Worm (Caenorhabditis elegans) whole organism, L4 larva: ENCODE data around the gene grl-7.

Source experiments
- F10B5.3 ChIP-seq: sonication (generic microtip); optimal IDR thresholded peaks from 2 replicates; lab custom pipeline; 2016; ENCODE audit warnings: mild to moderate bottlenecking, missing genetic modification characterization, missing compliant biosample characterization
- F26F4.8 ChIP-seq: fragments of 200-800 bp; sonication (Bioruptor generic); conservative IDR thresholded peaks from 2 replicates; pipeline ENCODE4 v1.3.6; 2022; ENCODE audit warnings: missing genetic modification characterization, missing compliant biosample characterization
- F44E2.7 ChIP-seq: fragments of 200-800 bp; sonication (Bioruptor generic); IDR thresholded peaks from 2 replicates; pipeline ENCODE4 v2.1.2; 2022; ENCODE audit warnings: missing genetic modification characterization, missing compliant biosample characterization
- R02D3.7 ChIP-seq: fragments of 150-350 bp; sonication (generic microtip); optimal IDR thresholded peaks from 3 replicates; lab custom pipeline; 2014; ENCODE audit warnings: missing biosample characterization, missing genetic modification characterization
- T20F7.1 ChIP-seq: fragments of 200-800 bp; sonication (Bioruptor generic); optimal IDR thresholded peaks from 2 replicates; lab custom pipeline; 2018; ENCODE audit warnings: mild to moderate bottlenecking, missing genetic modification characterization, missing compliant biosample characterization
- T26A8.4 ChIP-seq: fragments of 200-800 bp; sonication (Bioruptor generic); IDR thresholded peaks from 2 replicates; pipeline ENCODE4 v1.3.6; 2022; ENCODE audit warnings: missing genetic modification characterization, missing compliant biosample characterization
- Y48G9A.11 ChIP-seq: fragments of 200-800 bp; sonication (Bioruptor generic); IDR thresholded peaks from 2 replicates; pipeline ENCODE4 v1.3.6; 2022; ENCODE audit warnings: missing genetic modification reagents, missing genetic modification characterization, missing compliant biosample characterization
- Y75B8A.6 ChIP-seq: fragments of 200-800 bp; sonication (Bioruptor generic); IDR thresholded peaks from 2 replicates; pipeline ENCODE4 v1.3.6; 2022; ENCODE audit warnings: missing genetic modification reagents, missing genetic modification characterization, missing compliant biosample characterization
- aha-1 ChIP-seq: fragments of 150-350 bp; peaks from one replicate; lab custom pipeline; 2014; ENCODE audit warnings: missing biosample characterization, missing genetic modification characterization
- ama-1 ChIP-seq: fragments of 150-350 bp; optimal IDR thresholded peaks from 2 replicates; lab custom pipeline; 2014; ENCODE audit warnings: inconsistent platforms, mixed read lengths
- ceh-44 ChIP-seq: fragments of 200-800 bp; sonication (Bioruptor generic); IDR thresholded peaks from 2 replicates; pipeline ENCODE4 v1.3.6; 2022; ENCODE audit warnings: missing genetic modification reagents, missing genetic modification characterization, missing compliant biosample characterization
- ceh-62 ChIP-seq: sonication (generic microtip); optimal IDR thresholded peaks from 2 replicates; lab custom pipeline; 2017; ENCODE audit warnings: missing biosample characterization, missing genetic modification characterization
- ces-1 ChIP-seq: fragments of 150-350 bp; sonication (generic microtip); optimal IDR thresholded peaks from 4 replicates; lab custom pipeline; 2014; ENCODE audit warnings: missing biosample characterization, missing genetic modification reagents, missing genetic modification characterization
- cey-2 ChIP-seq: sonication (generic microtip); optimal IDR thresholded peaks from 3 replicates; lab custom pipeline; 2017; ENCODE audit warnings: missing genetic modification characterization, mild to moderate bottlenecking, missing compliant biosample characterization, antibody characterized with exemption, borderline replicate concordance; ENCODE audit not compliant: insufficient read depth
- daf-16 ChIP-seq, 3 experiments: sonication (generic microtip); optimal IDR thresholded peaks; 2 replicates each; lab custom pipeline; 2016 to 2017; ENCODE audit warnings: missing genetic modification characterization in 3 of 3, missing genetic modification reagents in 3 of 3, mild to moderate bottlenecking in 2 of 3, missing compliant biosample characterization in 2 of 3, missing biosample characterization in 1 of 3, moderate library complexity in 1 of 3
- daf-8 ChIP-seq: fragments of 200-800 bp; sonication (Bioruptor generic); IDR thresholded peaks from 2 replicates; pipeline ENCODE4 v1.3.6; 2022; ENCODE audit warnings: missing genetic modification characterization, missing compliant biosample characterization
- dmd-8 ChIP-seq: fragments of 200-800 bp; sonication (Bioruptor generic); IDR thresholded peaks from 2 replicates; pipeline ENCODE4 v1.3.6; 2022; ENCODE audit warnings: missing genetic modification characterization, missing compliant biosample characterization
- dpl-1 ChIP-seq: fragments of 150-350 bp; optimal IDR thresholded peaks from 2 replicates; lab custom pipeline; 2014; ENCODE audit warnings: missing biosample characterization, missing genetic modification reagents, missing genetic modification characterization
- egl-27 ChIP-seq: sonication (generic microtip); optimal IDR thresholded peaks from 3 replicates; lab custom pipeline; 2017; ENCODE audit warnings: missing biosample characterization, missing genetic modification reagents, missing genetic modification characterization
- fkh-10 ChIP-seq: fragments of 150-350 bp; optimal IDR thresholded peaks from 2 replicates; lab custom pipeline; 2014; ENCODE audit warnings: missing biosample characterization, missing genetic modification reagents, missing genetic modification characterization
- gei-8 ChIP-seq: fragments of 200-800 bp; sonication (Bioruptor generic); optimal IDR thresholded peaks from 2 replicates; lab custom pipeline; 2018; ENCODE audit warnings: mild to moderate bottlenecking, missing genetic modification characterization, missing compliant biosample characterization
- hlh-11 ChIP-seq: fragments of 200-800 bp; sonication (Bioruptor generic); optimal IDR thresholded peaks from 2 replicates; lab custom pipeline; 2018; ENCODE audit warnings: mild to moderate bottlenecking, missing genetic modification characterization, missing compliant biosample characterization
- lin-13 ChIP-seq: fragments of 150-350 bp; optimal IDR thresholded peaks from 2 replicates; lab custom pipeline; 2014; ENCODE audit warnings: missing biosample characterization, missing genetic modification reagents, missing genetic modification characterization
- lir-3 ChIP-seq: sonication (generic microtip); optimal IDR thresholded peaks from 2 replicates; lab custom pipeline; 2016; ENCODE audit warnings: mild to moderate bottlenecking, missing genetic modification characterization, missing compliant biosample characterization
- madf-9 ChIP-seq: fragments of 200-800 bp; sonication (Bioruptor generic); conservative IDR thresholded peaks from 2 replicates; pipeline ENCODE4 v1.3.6; 2022; ENCODE audit warnings: missing genetic modification reagents, missing genetic modification characterization, missing compliant biosample characterization
- mdt-29 ChIP-seq: fragments of 200-800 bp; sonication (Bioruptor generic); IDR thresholded peaks from 2 replicates; pipeline ENCODE4 v1.3.6; 2022; ENCODE audit warnings: missing genetic modification reagents, missing genetic modification characterization, missing compliant biosample characterization
- mep-1 ChIP-seq: fragments of 150-350 bp; sonication (generic microtip); optimal IDR thresholded peaks from 3 replicates; lab custom pipeline; 2014; ENCODE audit warnings: missing biosample characterization, missing genetic modification characterization
- mxl-2 ChIP-seq: fragments of 200-800 bp; sonication (Bioruptor generic); conservative IDR thresholded peaks from 2 replicates; pipeline ENCODE4 v1.3.6; 2022; ENCODE audit warnings: missing genetic modification reagents, missing genetic modification characterization, missing compliant biosample characterization
- nhr-111 ChIP-seq: fragments of 200-800 bp; sonication (Bioruptor generic); optimal IDR thresholded peaks from 2 replicates; lab custom pipeline; 2018; ENCODE audit warnings: mild to moderate bottlenecking, missing genetic modification characterization, missing compliant biosample characterization
- nhr-237 ChIP-seq: sonication (generic microtip); optimal IDR thresholded peaks from 2 replicates; lab custom pipeline; 2017; ENCODE audit warnings: missing biosample characterization, missing genetic modification characterization
- nhr-25 ChIP-seq: sonication (generic microtip); optimal IDR thresholded peaks from 2 replicates; lab custom pipeline; 2017; ENCODE audit warnings: missing genetic modification characterization, mild to moderate bottlenecking, missing compliant biosample characterization, antibody characterized with exemption, moderate library complexity, borderline replicate concordance; ENCODE audit not compliant: insufficient read depth
- nhr-28 ChIP-seq: fragments of 150-350 bp; optimal IDR thresholded peaks from 2 replicates; lab custom pipeline; 2014; ENCODE audit warnings: missing biosample characterization, missing genetic modification characterization
- nhr-42 ChIP-seq: fragments of 200-800 bp; sonication (Bioruptor generic); IDR thresholded peaks from 2 replicates; pipeline ENCODE4 v1.3.6; 2022; ENCODE audit warnings: missing genetic modification characterization, missing compliant biosample characterization
- nhr-76 ChIP-seq: fragments of 150-350 bp; optimal IDR thresholded peaks from 2 replicates; lab custom pipeline; 2014; ENCODE audit warnings: missing biosample characterization, missing genetic modification characterization
- nhr-77 ChIP-seq: fragments of 150-350 bp; optimal IDR thresholded peaks from 2 replicates; lab custom pipeline; 2014; ENCODE audit warnings: missing biosample characterization, missing genetic modification characterization
- pha-4 ChIP-seq, 2 experiments: fragments of 150-350 bp in 1 of 2; fragments of 200-800 bp in 1 of 2; sonication (Bioruptor generic) in 1 of 2; IDR thresholded peaks in 1 of 2; optimal IDR thresholded peaks in 1 of 2; 2 replicates each; pipeline versions ENCODE4 v1.3.6 to Lab custom; 2014 to 2022; ENCODE audit warnings: missing genetic modification characterization in 2 of 2, missing genetic modification reagents in 2 of 2, missing biosample characterization in 1 of 2, missing compliant biosample characterization in 1 of 2
- set-16 ChIP-seq: fragments of 200-800 bp; sonication (Bioruptor generic); IDR thresholded peaks from 2 replicates; pipeline ENCODE4 v1.3.6; 2022; ENCODE audit warnings: missing genetic modification reagents, missing genetic modification characterization, missing compliant biosample characterization
- skn-1 ChIP-seq: fragments of 150-350 bp; optimal IDR thresholded peaks from 2 replicates; lab custom pipeline; 2014; ENCODE audit warnings: missing biosample characterization, missing genetic modification characterization
- spr-1 ChIP-seq: sonication (generic microtip); optimal IDR thresholded peaks from 2 replicates; lab custom pipeline; 2016; ENCODE audit warnings: mild to moderate bottlenecking, missing genetic modification characterization, missing compliant biosample characterization
- unc-62 ChIP-seq, 3 experiments: fragments of 150-350 bp in 1 of 3; sonication (generic microtip); optimal IDR thresholded peaks in 2 of 3; peaks in 1 of 3; 1 replicate in 1 of 3; 2 replicates in 2 of 3; lab custom pipeline; 2014 to 2017; ENCODE audit warnings: missing biosample characterization in 3 of 3, missing genetic modification characterization in 3 of 3, missing genetic modification reagents in 3 of 3, missing genotype in 1 of 3
- vab-7 ChIP-seq: fragments of 200-800 bp; sonication (Bioruptor generic); IDR thresholded peaks from 2 replicates; pipeline ENCODE4 v1.3.6; 2022; ENCODE audit warnings: missing genetic modification reagents, missing genetic modification characterization, missing compliant biosample characterization
- zfp-2 ChIP-seq: sonication (generic microtip); optimal IDR thresholded peaks from 2 replicates; lab custom pipeline; 2016; ENCODE audit warnings: mild to moderate bottlenecking, missing genetic modification characterization, missing compliant biosample characterization
- zip-11 ChIP-seq: fragments of 200-800 bp; sonication (Bioruptor generic); IDR thresholded peaks from 2 replicates; pipeline ENCODE4 v1.3.6; 2022; ENCODE audit warnings: missing genetic modification characterization, missing compliant biosample characterization
- ztf-11 ChIP-seq: fragments of 150-350 bp; optimal IDR thresholded peaks from 2 replicates; lab custom pipeline; 2014; ENCODE audit warnings: missing biosample characterization, missing genetic modification characterization
- ztf-7 ChIP-seq: fragments of 150-350 bp; optimal IDR thresholded peaks from 2 replicates; lab custom pipeline; 2014; ENCODE audit warnings: missing biosample characterization, missing genetic modification characterization

Gene grl-7

ce11 chrV:11314025-11314880 is 32.6 kb downstream of the grl-7 start (continued):
- TF ChIP-seq mxl-2 (GFP tag; lab: Robert Waterston, UW) (peak; percentile 94), nhr-42 (GFP tag; lab: Robert Waterston, UW) (peak; percentile 95), F10B5.3 (peak; percentile 88), aha-1 (peak; percentile 93), fkh-10 (no peak), nhr-28 (tag; lab: Kevin White, UChicago) (peak; percentile 78), T26A8.4 (GFP tag; lab: Robert Waterston, UW) (peak; percentile 96), madf-9 (peak; percentile 97), spr-1 (tag; lab: Kevin White, UChicago) (peak; percentile 88), F44E2.7 (GFP tag; lab: Robert Waterston, UW) (peak; percentile 99), nhr-25 (tag; lab: Kevin White, UChicago) (peak; percentile 79)

ce11 chrV:11312904-11313303 is 33.9 kb downstream of the grl-7 start:
- no peak for TF ChIP-seq hlh-11 (tag; lab: Kevin White, UChicago)
- no peak for TF ChIP-seq nhr-111
- TF ChIP-seq Y75B8A.6: no peak
- TF ChIP-seq egl-27: no peak
- no peak for TF ChIP-seq Y48G9A.11 (GFP tag; lab: Robert Waterston, UW)
- TF ChIP-seq ceh-44 (GFP tag; lab: Robert Waterston, UW): no peak
- TF ChIP-seq mep-1 (tag; lab: Kevin White, UChicago): no peak
- no peak for TF ChIP-seq set-16
- peak; percentile 77 for TF ChIP-seq aha-1
- TF ChIP-seq mdt-29 (GFP tag; lab: Robert Waterston, UW): no peak
- TF ChIP-seq unc-62 (GFP tag; optimal IDR thresholded peaks at IDR 0.05 in 1 of 2; lab: Kevin White, UChicago): peak in 1 of 2 experiments; percentile 24
- TF ChIP-seq unc-62 (tag; optimal IDR thresholded peaks at IDR 0.05; lab: Kevin White, UChicago): no peak
- no peak for TF ChIP-seq dpl-1 (GFP tag; lab: Kevin White, UChicago)
- TF ChIP-seq nhr-77 (tag; lab: Kevin White, UChicago): no peak
- TF ChIP-seq ama-1 (lab: Kevin White, UChicago): no peak

ce11 chrV:11311013-11311472 is 35.8 kb downstream of the grl-7 start, which contains the start of gene T03F7.7:
Gene T03F7.7, plus strand, starts transcription at chrV:11311422.
- no peak for TF ChIP-seq skn-1 (tag; lab: Kevin White, UChicago)
- no peak for TF ChIP-seq nhr-237 (tag; lab: Kevin White, UChicago)
- TF ChIP-seq gei-8: no peak
- TF ChIP-seq ces-1: no peak
- no peak for TF ChIP-seq ztf-11 (tag; lab: Kevin White, UChicago)
- TF ChIP-seq mep-1 (tag; lab: Kevin White, UChicago): no peak
- no peak for TF ChIP-seq F26F4.8 (GFP tag; lab: Robert Waterston, UW)
- no peak for TF ChIP-seq dmd-8 (GFP tag; lab: Robert Waterston, UW)
- TF ChIP-seq mdt-29 (GFP tag; lab: Robert Waterston, UW): no peak
- no peak for TF ChIP-seq cey-2
- TF ChIP-seq pha-4 (GFP tag; IDR thresholded peaks at IDR 0.05; lab: Robert Waterston, UW): no peak
- no peak for TF ChIP-seq pha-4 (tag; optimal IDR thresholded peaks at IDR 0.05; lab: Kevin White, UChicago)
- no peak for TF ChIP-seq daf-8
- no peak for TF ChIP-seq vab-7 (GFP tag; lab: Robert Waterston, UW)
- TF ChIP-seq ama-1 (lab: Kevin White, UChicago): no peak
- no peak for TF ChIP-seq zip-11 (GFP tag; lab: Robert Waterston, UW)
- no peak for TF ChIP-seq F10B5.3
- no peak for TF ChIP-seq mxl-2 (GFP tag; lab: Robert Waterston, UW)
- TF ChIP-seq daf-16 (GFP tag; optimal IDR thresholded peaks at IDR 0.05; lab: Kevin White, UChicago): no peak
- peak; percentile 55 for TF ChIP-seq daf-16 (tag; optimal IDR thresholded peaks at IDR 0.05; lab: Kevin White, UChicago)
- TF ChIP-seq dpl-1 (GFP tag; lab: Kevin White, UChicago): no peak
- no peak for TF ChIP-seq ztf-7
- no peak for TF ChIP-seq T20F7.1
- no peak for TF ChIP-seq nhr-25 (tag; lab: Kevin White, UChicago)
- TF ChIP-seq lin-13 (GFP tag; lab: Kevin White, UChicago): no peak
- TF ChIP-seq nhr-76 (tag; lab: Kevin White, UChicago): no peak
- TF ChIP-seq zfp-2: no peak
- TF ChIP-seq ceh-62 (tag; lab: Kevin White, UChicago): no peak
- TF ChIP-seq lir-3 (tag; lab: Kevin White, UChicago): no peak
- TF ChIP-seq R02D3.7 (tag; lab: Kevin White, UChicago): no peak
